Fruit fly (Drosophila melanogaster): ENCODE results near the gene Klp3A.

Klp3A gene

dm6 chrX:2581793-2582503 lies 21.9 kb downstream of the Klp3A start (continued):
- peak; percentile 80 for TF ChIP-seq seq (GFP tag; IDR thresholded peaks at IDR 0.05)
- peak; percentile 68 for TF ChIP-seq en (GFP tag; optimal IDR thresholded peaks at IDR 0.05)
- TF ChIP-seq Pdp1 (GFP tag; optimal IDR thresholded peaks at IDR 0.05) = peak; percentile 68 to 75
- TF ChIP-seq lola (GFP tag; optimal IDR thresholded peaks at IDR 0.05) = no peak
- TF ChIP-seq pum (GFP tag; optimal IDR thresholded peaks at IDR 0.05) = peak; percentile 69
- peak; percentile 84 for TF ChIP-seq CG14441 (GFP tag; IDR thresholded peaks at IDR 0.05)
- TF ChIP-seq CG12942 (GFP tag; optimal IDR thresholded peaks at IDR 0.05) = peak; percentile 63
- peak; percentile 61; the same call in 1 of the 2 replicates for TF ChIP-seq CG7372 (GFP tag; IDR thresholded peaks at IDR 0.05)
- TF ChIP-seq row (GFP tag; IDR thresholded peaks at IDR 0.05) = peak; percentile 85
- peak; percentile 33 for TF ChIP-seq kay (GFP tag; optimal IDR thresholded peaks at IDR 0.05)
- TF ChIP-seq CG6254 (GFP tag; optimal IDR thresholded peaks at IDR 0.05) = peak; percentile 5
- peak; percentile 74 for TF ChIP-seq bcd (GFP tag; optimal IDR thresholded peaks at IDR 0.05)
- TF ChIP-seq Dad (GFP tag; optimal IDR thresholded peaks at IDR 0.05) = peak; percentile 79
- TF ChIP-seq Fer1 (GFP tag; optimal IDR thresholded peaks at IDR 0.05) = peak; percentile 93
- TF ChIP-seq CG13424 (tag; optimal IDR thresholded peaks at IDR 0.05) = peak; percentile 61
- TF ChIP-seq CG5245 (GFP tag; optimal IDR thresholded peaks at IDR 0.05) = peak; percentile 48
- TF ChIP-seq cwo (GFP tag; optimal IDR thresholded peaks at IDR 0.05) = peak; percentile 78
- no peak for TF ChIP-seq hth (optimal IDR thresholded peaks at IDR 0.05)
- TF ChIP-seq hbn (GFP tag; IDR thresholded peaks at IDR 0.05; ENCODE audit: partially characterized antibody) = no peak
- no peak for TF ChIP-seq zen2 (GFP tag; IDR thresholded peaks at IDR 0.05; ENCODE audit: partially characterized antibody)
- TF ChIP-seq TFAM (GFP tag; optimal IDR thresholded peaks at IDR 0.05) = no peak
- peak; percentile 70 for TF ChIP-seq CG32772 (GFP tag; IDR thresholded peaks at IDR 0.05)
- peak; percentile 46 for TF ChIP-seq CG8388 (GFP tag; optimal IDR thresholded peaks at IDR 0.05)
- 0 out of 2 replicates have a peak, but pooled peaks have one; percentile 26 for TF ChIP-seq CG16779 (GFP tag; IDR thresholded peaks at IDR 0.05)
- TF ChIP-seq HmgZ (tag; optimal IDR thresholded peaks at IDR 0.05) = peak; percentile 51
- peak; percentile 65; the same call in 2 of the 3 replicates for TF ChIP-seq CG17361 (GFP tag; IDR thresholded peaks at IDR 0.05)
- TF ChIP-seq CG4328 (GFP tag; optimal IDR thresholded peaks at IDR 0.05) = peak; percentile 27
- TF ChIP-seq jigr1 (GFP tag; IDR thresholded peaks at IDR 0.05) = no peak
- peak; percentile 4 for TF ChIP-seq CG7987 (GFP tag; optimal IDR thresholded peaks at IDR 0.05)
- peak; percentile 33 for TF ChIP-seq CG12299 (tag; optimal IDR thresholded peaks at IDR 0.05)
- peak; percentile 97 for TF ChIP-seq Med (GFP tag)
- TF ChIP-seq maf-S (GFP tag; optimal IDR thresholded peaks at IDR 0.05) = peak; percentile 63
- peak; percentile 81 for TF ChIP-seq CG2678 (tag; optimal IDR thresholded peaks at IDR 0.05)
- peak; percentile 96 for TF ChIP-seq CG18599 (GFP tag; optimal IDR thresholded peaks at IDR 0.05)
- TF ChIP-seq HHEX (GFP tag; optimal IDR thresholded peaks at IDR 0.05) = peak; percentile 80
- TF ChIP-seq CG15696 (tag; optimal IDR thresholded peaks at IDR 0.05) = no peak
- TF ChIP-seq cas (GFP tag; IDR thresholded peaks at IDR 0.05) = peak; percentile 62; the same call in 1 of the 2 replicates
- peak; percentile 58 for TF ChIP-seq D19B (GFP tag; optimal IDR thresholded peaks at IDR 0.05)
- peak; percentile 77 for TF ChIP-seq CG11504 (tag; optimal IDR thresholded peaks at IDR 0.05)
- TF ChIP-seq jing (GFP tag; optimal IDR thresholded peaks at IDR 0.05) = peak; percentile 44
- peak; percentile 58 for TF ChIP-seq CG12391 (tag; optimal IDR thresholded peaks at IDR 0.05)
- peak; percentile 39 for TF ChIP-seq Blimp-1 (GFP tag; optimal IDR thresholded peaks at IDR 0.05)
- peak; percentile 42 for TF ChIP-seq CG8089 (GFP tag; optimal IDR thresholded peaks at IDR 0.05)
- no peak for TF ChIP-seq dan (GFP tag; IDR thresholded peaks at IDR 0.05)
- TF ChIP-seq mam (GFP tag; optimal IDR thresholded peaks at IDR 0.05) = peak; percentile 80
- TF ChIP-seq CG16863 (GFP tag; optimal IDR thresholded peaks at IDR 0.05) = peak; percentile 63
- peak; percentile 65; the same call in 1 of the 3 replicates for TF ChIP-seq ase (GFP tag; IDR thresholded peaks at IDR 0.05)
- TF ChIP-seq crol (GFP tag; IDR thresholded peaks at IDR 0.05) = no peak
- peak; percentile 45 for TF ChIP-seq Sry-δ (GFP tag; optimal IDR thresholded peaks at IDR 0.05)

Measured in whole organism, embryonic.